Worm (Caenorhabditis elegans): ENCODE results near the gene pipp-4P.

The pipp-4P gene

ce11 chrIII:2801800-2802515 lies 17.1 kb upstream of the pipp-4P start, which contains the start of the genes twk-45 and Y71H2AM.25:
Gene twk-45 (minus strand): TSS chrIII:2801900.
Gene Y71H2AM.25 (plus strand): TSS chrIII:2802465.
- TF ChIP-seq zag-1 (tag; optimal IDR thresholded peaks at IDR 0.05) (no peak), C34F6.9 (tag; optimal IDR thresholded peaks at IDR 0.05) (no peak), Y55F3AM.14 (GFP tag; optimal IDR thresholded peaks at IDR 0.05) (no peak), dmd-4 (tag; optimal IDR thresholded peaks at IDR 0.05) (no peak)

ce11 chrIII:2804461-2804860 lies 14.6 kb upstream of the pipp-4P start:
- TF ChIP-seq F13H6.1 (tag; optimal IDR thresholded peaks at IDR 0.05) (peak; percentile 64), mbf-1 (tag; optimal IDR thresholded peaks at IDR 0.05) (no peak), mdl-1 (tag; optimal IDR thresholded peaks at IDR 0.05) (peak; percentile 43 to 56), aly-2 (tag; optimal IDR thresholded peaks at IDR 0.05) (no peak), ama-1 (optimal IDR thresholded peaks at IDR 0.05) (no peak), sma-9 (GFP tag; optimal IDR thresholded peaks at IDR 0.05) (no peak), sma-9 (tag; optimal IDR thresholded peaks at IDR 0.05) (no peak), nhr-77 (tag; optimal IDR thresholded peaks at IDR 0.05) (no peak), gmeb-1 (tag; optimal IDR thresholded peaks at IDR 0.05) (peak; percentile 73), fos-1 (tag; optimal IDR thresholded peaks at IDR 0.05) (peak; percentile 50), ceh-82 (tag; optimal IDR thresholded peaks at IDR 0.05) (no peak), skn-1 (tag; optimal IDR thresholded peaks at IDR 0.05) (no peak), ztf-4 (tag; optimal IDR thresholded peaks at IDR 0.05) (no peak), ZK546.5 (tag; optimal IDR thresholded peaks at IDR 0.05) (no peak), peb-1 (tag; optimal IDR thresholded peaks at IDR 0.05) (no peak), sem-4 (tag; optimal IDR thresholded peaks at IDR 0.05) (peak; percentile 62), zag-1 (tag; optimal IDR thresholded peaks at IDR 0.05) (no peak), nhr-10 (tag; optimal IDR thresholded peaks at IDR 0.05) (no peak), nhr-23 (tag; optimal IDR thresholded peaks at IDR 0.05) (no peak), alr-1 (tag; optimal IDR thresholded peaks at IDR 0.05) (no peak), elt-1 (tag; optimal IDR thresholded peaks at IDR 0.05) (no peak), unc-39 (tag; optimal IDR thresholded peaks at IDR 0.05) (no peak), lin-13 (GFP tag; optimal IDR thresholded peaks at IDR 0.05) (peak; percentile 57), unc-55 (GFP tag; optimal IDR thresholded peaks at IDR 0.05) (peak; percentile 40), egl-27 (tag; optimal IDR thresholded peaks at IDR 0.05) (no peak), nhr-6 (tag; optimal IDR thresholded peaks at IDR 0.05) (peak; percentile 66), lsy-2 (tag; optimal IDR thresholded peaks at IDR 0.05) (peak; percentile 55 to 86), nhr-129 (tag; optimal IDR thresholded peaks at IDR 0.05) (peak; percentile 88), C34F6.9 (tag; optimal IDR thresholded peaks at IDR 0.05) (peak; percentile 76), nhr-21 (tag; optimal IDR thresholded peaks at IDR 0.05) (peak; percentile 54), nhr-11 (tag; optimal IDR thresholded peaks at IDR 0.05) (no peak), unc-62 (GFP tag; optimal IDR thresholded peaks at IDR 0.05) (no peak), mab-5 (tag; optimal IDR thresholded peaks at IDR 0.05) (no peak), blmp-1 (tag; optimal IDR thresholded peaks at IDR 0.05; ENCODE audit: insufficient read depth) (no peak), nhr-237 (tag; optimal IDR thresholded peaks at IDR 0.05) (no peak), R02D3.7 (tag; optimal IDR thresholded peaks at IDR 0.05) (no peak), lin-39 (tag; optimal IDR thresholded peaks at IDR 0.05) (no peak), ztf-1 (GFP tag; conservative IDR thresholded peaks at IDR 0.05) (no peak), ztf-11 (tag; optimal IDR thresholded peaks at IDR 0.05) (no peak), nhr-12 (tag; optimal IDR thresholded peaks at IDR 0.05) (no peak), nhr-25 (tag; optimal IDR thresholded peaks at IDR 0.05) (peak; percentile 74), crh-2 (tag; optimal IDR thresholded peaks at IDR 0.05) (peak; percentile 70), ceh-16 (tag; optimal IDR thresholded peaks at IDR 0.05) (no peak), lin-11 (tag; optimal IDR thresholded peaks at IDR 0.05) (no peak), dmd-4 (tag; optimal IDR thresholded peaks at IDR 0.05) (no peak), snpc-4 (tag; optimal IDR thresholded peaks at IDR 0.05) (peak; percentile 11), sma-3 (GFP tag; optimal IDR thresholded peaks at IDR 0.05) (peak; percentile 21), Y55F3AM.14 (GFP tag; optimal IDR thresholded peaks at IDR 0.05) (no peak), elt-3 (tag; optimal IDR thresholded peaks at IDR 0.05) (no peak)

Measured in whole organism, L2 larva.